Worm (Caenorhabditis elegans) whole organism, midembryonic: Measurements from ENCODE around the gene F21H7.5.

Experiments
- T22C8.4 ChIP-seq: fragments of 200-800 bp; sonication (Bioruptor generic); IDR thresholded peaks from 2 replicates; pipeline ENCODE4 v1.3.6; 2022; ENCODE audit warnings: missing genetic modification characterization, missing compliant biosample characterization
- cog-1 ChIP-seq: sonication (generic microtip); optimal IDR thresholded peaks from 2 replicates; lab custom pipeline; 2016; ENCODE audit warnings: missing genetic modification characterization, missing compliant biosample characterization
- flt-1 ChIP-seq: fragments of 200-800 bp; sonication (Bioruptor generic); IDR thresholded peaks from 2 replicates; pipeline ENCODE4 v1.3.6; 2022; ENCODE audit warnings: missing genetic modification characterization, missing compliant biosample characterization
- klf-2 ChIP-seq: fragments of 200-800 bp; sonication (Bioruptor generic); conservative IDR thresholded peaks from 2 replicates; pipeline ENCODE4 v1.3.6; 2022; ENCODE audit warnings: missing genetic modification reagents, missing genetic modification characterization, missing compliant biosample characterization
- med-1 ChIP-seq: sonication (generic microtip); optimal IDR thresholded peaks from 2 replicates; lab custom pipeline; 2017; ENCODE audit warnings: missing genetic modification characterization, mild to moderate bottlenecking, missing compliant biosample characterization, antibody characterized with exemption, missing genetic modification reagents; ENCODE audit not compliant: insufficient read depth
- ref-1 ChIP-seq: fragments of 200-800 bp; sonication (Bioruptor generic); conservative IDR thresholded peaks from 2 replicates; pipeline ENCODE4 v1.3.6; 2022; ENCODE audit warnings: missing genetic modification reagents, missing genetic modification characterization, missing compliant biosample characterization
- tab-1 ChIP-seq: fragments of 200-800 bp; sonication (Bioruptor generic); IDR thresholded peaks from 2 replicates; pipeline ENCODE4 v1.3.6; 2022; ENCODE audit warnings: missing genetic modification characterization, missing compliant biosample characterization
- ztf-23 ChIP-seq: fragments of 200-800 bp; sonication (Bioruptor generic); IDR thresholded peaks from 2 replicates; pipeline ENCODE4 v1.3.6; 2022; ENCODE audit warnings: missing genetic modification reagents, missing genetic modification characterization, missing compliant biosample characterization
- ztf-29 ChIP-seq: fragments of 200-800 bp; sonication (Bioruptor generic); IDR thresholded peaks from 2 replicates; pipeline ENCODE4 v1.3.6; 2022; ENCODE audit warnings: missing genetic modification reagents, missing genetic modification characterization, missing compliant biosample characterization

DNA sequence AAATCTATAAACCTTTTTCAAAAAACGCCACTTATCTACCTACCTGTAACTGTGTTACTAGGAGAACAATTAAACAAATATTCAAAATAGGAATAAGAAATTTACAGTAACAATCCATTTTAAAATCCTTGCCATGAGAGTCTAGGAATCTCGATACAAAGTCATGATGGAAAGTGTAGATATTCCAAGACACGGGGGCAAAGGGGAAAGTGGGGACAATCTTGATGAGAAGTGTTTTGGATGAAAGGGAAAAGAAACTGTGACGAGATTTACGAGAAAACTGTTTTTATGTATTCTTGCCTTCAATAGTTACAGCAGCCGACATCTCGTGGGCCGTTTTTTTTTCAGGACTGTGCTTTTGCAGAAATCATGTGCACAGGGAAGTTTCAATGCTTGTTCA, 44.8 kb downstream of the F21H7.5 start, which contains the start of gene F28G4.2:
- TF ChIP-seq ztf-23 (GFP tag; lab: Robert Waterston, UW) (no peak), T22C8.4 (GFP tag; lab: Robert Waterston, UW) (no peak), med-1 (GFP tag; lab: Kevin White, UChicago) (no peak), flt-1 (no peak), ztf-29 (no peak), ref-1 (no peak), klf-2 (GFP tag; lab: Robert Waterston, UW) (no peak), cog-1 (no peak), tab-1 (no peak)
